Worm (Caenorhabditis elegans) whole organism, L4/young adult: ENCODE measurements around the gene C33A12.3.

Source experiments
- W03F9.2 ChIP-seq: fragments of 150-350 bp; optimal IDR thresholded peaks from 2 replicates; lab custom pipeline; 2014; ENCODE audit warnings: missing biosample characterization, missing genetic modification characterization
- him-1 ChIP-seq: sonication (generic microtip); optimal IDR thresholded peaks from 2 replicates; lab custom pipeline; 2016; ENCODE audit warnings: missing genotype, missing genetic modification reagents, missing genetic modification characterization, missing compliant biosample characterization

DNA sequence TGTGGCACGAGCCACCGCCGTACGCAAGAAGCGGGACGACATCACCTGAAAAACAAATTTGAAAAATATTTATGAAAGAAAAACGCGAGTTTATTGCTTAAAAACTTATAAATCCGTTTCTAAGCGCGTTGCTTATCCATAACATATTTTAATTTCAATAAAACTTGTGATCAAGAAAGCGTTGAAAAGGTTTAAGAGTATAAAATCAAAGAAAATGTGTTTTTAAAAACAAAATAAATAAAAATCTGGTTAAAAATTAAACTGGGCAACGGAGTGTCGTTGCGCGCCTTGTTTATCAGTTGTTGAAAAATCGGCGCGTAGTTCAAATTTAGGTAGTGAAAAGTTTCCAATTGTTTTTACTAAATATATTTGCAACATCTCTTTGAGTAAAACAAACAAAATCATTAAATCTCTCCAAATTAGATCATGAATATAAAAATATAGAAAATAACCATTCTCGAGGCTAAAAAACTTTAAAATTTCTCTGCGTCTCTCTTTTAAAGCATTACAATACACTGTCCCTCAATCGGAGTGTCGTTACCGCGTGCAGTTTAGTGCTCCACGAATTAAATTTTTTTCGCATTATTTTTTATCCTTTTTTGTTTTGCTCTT lies 12.2 kb upstream of the C33A12.3 start, which contains the start of gene ndua-5:
- TF ChIP-seq W03F9.2 (tag; lab: Kevin White, UChicago), result no peak
- no peak for TF ChIP-seq him-1 (tag; lab: Kevin White, UChicago)
